Worm (Caenorhabditis elegans): Measurements from ENCODE around the gene cutl-29.

The cutl-29 gene

DNA sequence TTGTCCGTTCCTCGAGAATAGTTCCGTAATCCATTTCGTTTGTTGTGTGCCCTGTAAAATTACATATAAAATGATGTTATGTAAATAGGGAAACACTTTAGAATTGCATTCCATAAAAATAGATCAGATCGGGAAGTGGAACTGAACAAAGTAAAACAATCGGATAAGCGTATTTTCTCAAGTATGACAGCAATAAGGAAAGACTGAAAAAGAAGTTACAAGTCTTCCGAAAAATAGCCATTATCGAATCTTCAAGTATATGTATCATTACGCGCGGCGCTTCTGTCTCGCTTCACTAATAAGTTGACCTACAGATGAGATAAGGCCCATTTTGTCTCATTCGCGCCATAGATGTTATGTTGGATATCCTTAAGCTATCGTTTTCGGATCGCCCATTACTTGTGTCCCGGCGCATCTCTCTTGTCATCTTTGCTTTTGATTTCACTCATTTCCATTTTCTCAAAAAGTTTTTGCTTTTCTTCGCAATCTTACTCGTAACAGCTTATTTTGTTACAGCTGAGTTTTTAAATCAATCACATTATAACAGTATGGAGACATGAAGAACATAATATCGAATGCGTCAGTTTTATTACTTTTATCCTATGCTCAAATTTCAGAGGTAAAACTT, 14.5 kb upstream of the cutl-29 start, which contains the start of the genes fis-2 and F13B9.2:
Gene fis-2, minus strand, starts transcription at position 51 of the 628 bp plus-strand sequence.
Gene F13B9.2, plus strand, starts transcription at position 515 of the 628 bp plus-strand sequence.
- TF ChIP-seq sdc-2 (tag; optimal IDR thresholded peaks at IDR 0.05) (no peak), pha-4 (tag; optimal IDR thresholded peaks at IDR 0.05) (no peak), ttx-3 (tag; optimal IDR thresholded peaks at IDR 0.05) (no peak), ceh-18 (tag; optimal IDR thresholded peaks at IDR 0.05) (no peak), lim-6 (tag; optimal IDR thresholded peaks at IDR 0.05) (no peak), nhr-11 (tag; optimal IDR thresholded peaks at IDR 0.05) (no peak), ceh-19 (GFP tag; optimal IDR thresholded peaks at IDR 0.05) (no peak), F13H6.1 (tag; optimal IDR thresholded peaks at IDR 0.05) (no peak), ceh-22 (tag; optimal IDR thresholded peaks at IDR 0.05) (no peak), ztf-16 (tag; optimal IDR thresholded peaks at IDR 0.05) (no peak), nfya-1 (tag; optimal IDR thresholded peaks at IDR 0.05) (no peak), sox-4 (tag; optimal IDR thresholded peaks at IDR 0.05) (no peak), tbx-7 (tag; optimal IDR thresholded peaks at IDR 0.05) (no peak), hlh-15 (tag; optimal IDR thresholded peaks at IDR 0.05) (no peak)

DNA sequence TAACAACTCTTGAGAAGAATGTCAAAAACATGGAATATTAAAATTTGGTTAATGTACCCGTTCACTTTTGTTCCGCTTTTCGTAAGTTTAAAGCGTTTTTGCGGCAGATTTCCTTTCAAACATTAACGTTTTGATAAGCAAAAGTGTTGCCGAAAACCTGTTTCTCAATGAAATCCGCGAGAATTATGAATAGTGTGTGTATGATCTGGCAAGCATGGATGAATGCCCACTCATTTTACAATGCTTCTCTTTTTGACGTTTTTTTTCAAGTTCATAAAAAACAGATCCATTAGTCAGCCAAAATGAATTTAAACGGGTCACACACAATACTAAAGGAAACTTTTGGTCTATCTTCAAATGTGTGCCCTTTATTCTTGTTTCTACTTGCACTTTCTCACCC, 13.2 kb upstream of the cutl-29 start:
- TF ChIP-seq che-1 (tag; optimal IDR thresholded peaks at IDR 0.05), result no peak
- no peak for TF ChIP-seq fax-1 (tag; optimal IDR thresholded peaks at IDR 0.05)
- TF ChIP-seq sox-2 (GFP tag; IDR thresholded peaks at IDR 0.05), result no peak
- TF ChIP-seq elt-2 (tag; optimal IDR thresholded peaks at IDR 0.05), result no peak
- no peak for TF ChIP-seq mec-3 (tag; optimal IDR thresholded peaks at IDR 0.05; ENCODE audit: borderline replicate concordance)
- TF ChIP-seq F13H6.1 (tag; optimal IDR thresholded peaks at IDR 0.05), result no peak
- no peak for TF ChIP-seq dve-1 (tag; optimal IDR thresholded peaks at IDR 0.05)

DNA sequence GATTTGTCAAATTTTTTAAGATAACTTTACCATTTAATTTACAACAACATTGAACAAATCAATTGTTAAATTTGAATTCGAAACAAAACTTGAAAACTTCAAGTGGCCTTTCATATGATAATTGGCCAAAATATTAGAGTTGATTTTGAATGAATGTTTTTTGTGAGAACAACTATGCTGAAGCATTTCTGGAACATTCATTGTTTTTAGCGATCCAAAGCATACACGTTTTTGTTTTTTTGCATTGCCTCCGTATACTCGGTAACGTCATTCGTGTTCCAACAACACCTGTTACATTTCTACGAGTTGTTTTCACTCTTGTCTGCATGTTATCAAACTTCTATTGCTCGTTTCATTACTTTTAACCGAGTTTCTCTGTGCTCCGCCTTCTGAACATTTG, 6.2 kb upstream of the cutl-29 start:
- no peak for TF ChIP-seq mec-3 (tag; optimal IDR thresholded peaks at IDR 0.05; ENCODE audit: borderline replicate concordance)
- no peak for TF ChIP-seq zip-5 (tag; optimal IDR thresholded peaks at IDR 0.05)
- no peak for TF ChIP-seq ceh-6 (GFP tag; optimal IDR thresholded peaks at IDR 0.05)
- no peak for TF ChIP-seq unc-3 (GFP tag; conservative IDR thresholded peaks at IDR 0.05)
- no peak for TF ChIP-seq unc-3 (tag; optimal IDR thresholded peaks at IDR 0.05)
- TF ChIP-seq pha-4 (tag; optimal IDR thresholded peaks at IDR 0.05), result no peak
- TF ChIP-seq ceh-31 (tag; optimal IDR thresholded peaks at IDR 0.05), result no peak
- TF ChIP-seq ceh-9 (tag; optimal IDR thresholded peaks at IDR 0.05), result no peak
- TF ChIP-seq odd-2 (tag; optimal IDR thresholded peaks at IDR 0.05), result no peak
- no peak for TF ChIP-seq C38D4.7 (GFP tag; optimal IDR thresholded peaks at IDR 0.05)

DNA sequence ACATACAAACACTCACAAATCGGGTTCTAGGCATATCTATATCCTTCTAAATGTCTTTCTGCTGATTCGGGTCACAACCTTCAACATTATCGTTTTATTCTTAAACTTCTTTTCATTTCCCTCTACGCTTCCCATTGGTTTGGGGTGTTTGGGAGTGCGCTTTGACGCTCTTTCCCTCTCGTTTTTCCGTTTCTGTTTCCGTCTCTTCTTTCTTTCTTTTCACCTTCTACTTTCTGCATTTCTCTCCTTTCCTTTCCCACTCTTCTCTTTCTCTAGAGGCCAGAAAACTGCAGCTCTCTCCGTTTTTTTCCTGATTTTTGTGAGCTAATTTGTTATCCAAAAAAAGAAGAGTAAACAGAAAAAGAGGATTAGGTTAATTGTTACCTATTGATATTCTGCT, 5.5 kb upstream of the cutl-29 start:
- peak; percentile 52 for TF ChIP-seq ceh-18 (tag; optimal IDR thresholded peaks at IDR 0.05)
- TF ChIP-seq nfya-1 (tag; optimal IDR thresholded peaks at IDR 0.05), result peak; percentile 26
- peak; percentile 32 for TF ChIP-seq unc-42 (tag; optimal IDR thresholded peaks at IDR 0.05)
- TF ChIP-seq tbx-2 (tag; optimal IDR thresholded peaks at IDR 0.05), result peak; percentile 55
- TF ChIP-seq ttx-3 (tag; optimal IDR thresholded peaks at IDR 0.05), result no peak
- TF ChIP-seq dve-1 (tag; optimal IDR thresholded peaks at IDR 0.05), result no peak
- TF ChIP-seq mec-3 (tag; optimal IDR thresholded peaks at IDR 0.05; ENCODE audit: borderline replicate concordance), result no peak
- no peak for TF ChIP-seq hlh-13 (GFP tag; optimal IDR thresholded peaks at IDR 0.05)
- TF ChIP-seq ceh-31 (tag; optimal IDR thresholded peaks at IDR 0.05), result peak; percentile 18
- TF ChIP-seq K09A11.1 (tag; optimal IDR thresholded peaks at IDR 0.05; ENCODE audit: insufficient read depth), result no peak
- peak; percentile 17 for TF ChIP-seq ref-2 (tag; optimal IDR thresholded peaks at IDR 0.05)
- no peak for TF ChIP-seq zip-5 (tag; optimal IDR thresholded peaks at IDR 0.05)

DNA sequence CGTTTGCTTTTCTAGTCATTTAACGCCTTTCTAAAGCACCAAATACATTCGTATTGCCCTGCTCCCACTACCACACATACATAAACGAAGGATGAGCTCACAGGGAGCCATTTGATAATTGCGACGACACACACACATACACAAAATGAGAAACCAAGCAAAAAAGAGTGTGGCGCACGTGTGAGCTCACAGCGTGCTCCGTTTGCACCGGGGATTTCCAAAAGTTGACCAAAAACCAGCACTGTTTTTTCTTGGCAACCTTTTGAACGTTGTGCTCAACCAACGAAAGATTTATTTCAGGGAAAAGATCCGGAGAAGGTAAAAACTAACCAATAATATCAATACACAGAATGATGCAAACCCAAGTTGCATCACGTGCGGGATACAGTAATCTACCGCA, 4.0 kb upstream of the cutl-29 start, which contains the start of gene ksr-1:
Gene ksr-1, plus strand, starts transcription at position 301 of the 400 bp plus-strand sequence.
- TF ChIP-seq tbx-7 (tag; optimal IDR thresholded peaks at IDR 0.05), result no peak
- TF ChIP-seq nhr-11 (tag; optimal IDR thresholded peaks at IDR 0.05), result no peak
- no peak for TF ChIP-seq pros-1 (tag; optimal IDR thresholded peaks at IDR 0.05)
- no peak for TF ChIP-seq lim-6 (tag; optimal IDR thresholded peaks at IDR 0.05)
- no peak for TF ChIP-seq C38D4.7 (GFP tag; optimal IDR thresholded peaks at IDR 0.05)
- no peak for TF ChIP-seq ahr-1 (tag; optimal IDR thresholded peaks at IDR 0.05)
- TF ChIP-seq ceh-45 (GFP tag; IDR thresholded peaks at IDR 0.05), result no peak
- no peak for TF ChIP-seq fax-1 (tag; optimal IDR thresholded peaks at IDR 0.05)
- no peak for TF ChIP-seq rnt-1 (tag; optimal IDR thresholded peaks at IDR 0.05)
- TF ChIP-seq F13H6.1 (tag; optimal IDR thresholded peaks at IDR 0.05), result no peak
- no peak for TF ChIP-seq K02D7.2 (tag; optimal IDR thresholded peaks at IDR 0.05)
- no peak for TF ChIP-seq sox-4 (tag; optimal IDR thresholded peaks at IDR 0.05)
- TF ChIP-seq ceh-22 (tag; optimal IDR thresholded peaks at IDR 0.05), result no peak
- no peak for TF ChIP-seq ceh-24 (tag; optimal IDR thresholded peaks at IDR 0.05)
- TF ChIP-seq nfya-1 (tag; optimal IDR thresholded peaks at IDR 0.05), result no peak

Data from whole organism, late embryonic.